Worm (Caenorhabditis elegans) whole organism, late embryonic: ENCODE data around the gene his-1.

Experiments used
- C08G9.2 ChIP-seq: sonication (generic microtip); optimal IDR thresholded peaks from 2 replicates; lab custom pipeline; 2016; ENCODE audit warnings: mild to moderate bottlenecking, missing genetic modification characterization, moderate library complexity, missing compliant biosample characterization
- ceh-31 ChIP-seq: sonication (generic microtip); optimal IDR thresholded peaks from 2 replicates; lab custom pipeline; 2016; ENCODE audit warnings: missing genetic modification characterization, missing compliant biosample characterization
- ceh-48 ChIP-seq: sonication (generic microtip); optimal IDR thresholded peaks from 2 replicates; lab custom pipeline; 2016; ENCODE audit warnings: missing genetic modification characterization, inconsistent platforms, missing compliant biosample characterization
- dve-1 ChIP-seq: sonication (generic microtip); optimal IDR thresholded peaks from 2 replicates; lab custom pipeline; 2017; ENCODE audit warnings: antibody characterized with exemption, mild to moderate bottlenecking, missing genetic modification characterization, missing compliant biosample characterization
- fkh-10 ChIP-seq: fragments of 150-350 bp; optimal IDR thresholded peaks from 2 replicates; lab custom pipeline; 2014; ENCODE audit warnings: missing biosample characterization, missing genetic modification reagents, missing genetic modification characterization
- gmeb-2 ChIP-seq: sonication (generic microtip); optimal IDR thresholded peaks from 2 replicates; lab custom pipeline; 2016; ENCODE audit warnings: missing genetic modification characterization, inconsistent platforms, missing compliant biosample characterization
- hlh-15 ChIP-seq: sonication (generic microtip); optimal IDR thresholded peaks from 2 replicates; lab custom pipeline; 2016; ENCODE audit warnings: missing genetic modification characterization, missing compliant biosample characterization
- hlh-8 ChIP-seq: sonication (generic microtip); optimal IDR thresholded peaks from 2 replicates; lab custom pipeline; 2016; ENCODE audit warnings: missing genotype, missing genetic modification characterization, missing compliant biosample characterization
- nfya-1 ChIP-seq: sonication (generic microtip); optimal IDR thresholded peaks from 2 replicates; lab custom pipeline; 2017; ENCODE audit warnings: missing genetic modification characterization, mild to moderate bottlenecking, missing compliant biosample characterization, antibody characterized with exemption, moderate library complexity
- pag-3 ChIP-seq: sonication (generic microtip); optimal IDR thresholded peaks from 2 replicates; lab custom pipeline; 2016; ENCODE audit warnings: missing compliant biosample characterization, missing genetic modification characterization, borderline replicate concordance
- pat-9 ChIP-seq: fragments of 200-800 bp; sonication (Bioruptor generic); optimal IDR thresholded peaks from 2 replicates; lab custom pipeline; 2018; ENCODE audit warnings: mild to moderate bottlenecking, missing genetic modification characterization, moderate library complexity, missing compliant biosample characterization
- pha-2 ChIP-seq: sonication (generic microtip); optimal IDR thresholded peaks from 2 replicates; lab custom pipeline; 2017; ENCODE audit warnings: mild to moderate bottlenecking, missing genetic modification characterization, missing compliant biosample characterization
- rnt-1 ChIP-seq: sonication (generic microtip); optimal IDR thresholded peaks from 2 replicates; lab custom pipeline; 2016; ENCODE audit warnings: missing genetic modification characterization, missing compliant biosample characterization
- ztf-16 ChIP-seq: sonication (generic microtip); optimal IDR thresholded peaks from 2 replicates; lab custom pipeline; 2017; ENCODE audit warnings: missing genetic modification characterization, missing compliant biosample characterization

ce11 chrV:16007505-16007904 lies 34.8 kb upstream of the his-1 start, which contains the start of gene str-231:
- TF ChIP-seq hlh-8 (tag; lab: Kevin White, UChicago): no peak
- TF ChIP-seq rnt-1 (tag; lab: Kevin White, UChicago): no peak
- no peak for TF ChIP-seq fkh-10 (GFP tag; lab: Kevin White, UChicago)
- no peak for TF ChIP-seq ceh-31 (tag; lab: Kevin White, UChicago)
- TF ChIP-seq pat-9 (tag; lab: Kevin White, UChicago): no peak
- no peak for TF ChIP-seq C08G9.2 (tag; lab: Kevin White, UChicago)
- TF ChIP-seq nfya-1 (tag; lab: Kevin White, UChicago): no peak
- TF ChIP-seq ztf-16 (tag; lab: Kevin White, UChicago): no peak
- no peak for TF ChIP-seq pag-3 (tag; lab: Kevin White, UChicago)
- no peak for TF ChIP-seq gmeb-2 (tag; lab: Kevin White, UChicago)
- no peak for TF ChIP-seq hlh-15 (tag; lab: Kevin White, UChicago)
- no peak for TF ChIP-seq dve-1 (tag; lab: Kevin White, UChicago)
- no peak for TF ChIP-seq pha-2 (tag; lab: Kevin White, UChicago)
- TF ChIP-seq ceh-48: no peak
